Fruit fly (Drosophila melanogaster) whole organism, embryonic: Measurements from ENCODE around the gene mora.

ENCODE experiments used
- ATbp ChIP-seq: fragments of 200-800 bp; sonication (Bioruptor generic); optimal IDR thresholded peaks from 2 replicates; lab custom pipeline; 2017; ENCODE audit warnings: missing biosample characterization, mild to moderate bottlenecking, missing genetic modification characterization, missing genetic modification reagents
- Aef1 ChIP-seq: fragments of 200-800 bp; sonication (Bioruptor generic); IDR thresholded peaks from 3 replicates; pipeline ENCODE4 v1.3.6; 2022; ENCODE audit warnings: missing biosample characterization, missing genetic modification characterization
- CG10321 ChIP-seq: fragments of 200-800 bp; sonication (Bioruptor generic); IDR thresholded peaks from 2 replicates; pipeline ENCODE4 v1.3.6; 2022; ENCODE audit warnings: missing biosample characterization, missing genetic modification characterization
- CG10543 ChIP-seq: fragments of 200-800 bp; sonication (Bioruptor generic); optimal IDR thresholded peaks from 3 replicates; lab custom pipeline; 2017; ENCODE audit warnings: missing biosample characterization, mild to moderate bottlenecking, missing genetic modification characterization, moderate library complexity
- CG11085 ChIP-seq: fragments of 200-800 bp; sonication (Bioruptor generic); IDR thresholded peaks from 2 replicates; pipeline ENCODE4 v1.3.6; 2022; ENCODE audit warnings: missing biosample characterization, missing genetic modification characterization
- CG11247 ChIP-seq: fragments of 200-800 bp; sonication (Bioruptor generic); IDR thresholded peaks from 2 replicates; pipeline ENCODE4 v1.3.6; 2022; ENCODE audit warnings: missing biosample characterization, missing genetic modification characterization
- CG12104 ChIP-seq: fragments of 200-800 bp; sonication (Bioruptor generic); optimal IDR thresholded peaks from 3 replicates; lab custom pipeline; 2016; ENCODE audit warnings: missing biosample characterization, missing genetic modification characterization
- CG12155 ChIP-seq: fragments of 200-800 bp; sonication (Bioruptor generic); optimal IDR thresholded peaks from 3 replicates; lab custom pipeline; 2016; ENCODE audit warnings: missing biosample characterization, missing genetic modification characterization
- CG12391 ChIP-seq: fragments of 200-800 bp; sonication (Bioruptor generic); optimal IDR thresholded peaks from 3 replicates; lab custom pipeline; 2018; ENCODE audit warnings: missing biosample characterization, mild to moderate bottlenecking, missing genetic modification characterization, moderate library complexity
- CG13624 ChIP-seq: fragments of 200-800 bp; sonication (Bioruptor generic); optimal IDR thresholded peaks from 2 replicates; lab custom pipeline; 2016; ENCODE audit warnings: missing biosample characterization, missing genetic modification characterization
- CG14014 ChIP-seq: fragments of 200-800 bp; sonication (Bioruptor generic); IDR thresholded peaks from 2 replicates; pipeline ENCODE4 v1.3.6; 2022; ENCODE audit warnings: missing biosample characterization, missing genetic modification characterization
- CG1647 ChIP-seq: fragments of 200-800 bp; sonication (Bioruptor generic); optimal IDR thresholded peaks from 3 replicates; lab custom pipeline; 2016; ENCODE audit warnings: missing biosample characterization, missing genetic modification characterization
- CG2116 ChIP-seq: fragments of 200-800 bp; sonication (Bioruptor generic); optimal IDR thresholded peaks from 3 replicates; lab custom pipeline; 2018; ENCODE audit warnings: missing biosample characterization, mild to moderate bottlenecking, missing genetic modification characterization
- CG3407 ChIP-seq: fragments of 200-800 bp; sonication (Bioruptor generic); optimal IDR thresholded peaks from 2 replicates; lab custom pipeline; 2018; ENCODE audit warnings: missing biosample characterization, mild to moderate bottlenecking, missing genetic modification characterization
- CG42726 ChIP-seq: fragments of 200-800 bp; sonication (Bioruptor generic); IDR thresholded peaks from 2 replicates; pipeline ENCODE4 v1.3.6; 2022; ENCODE audit warnings: missing biosample characterization, missing genetic modification characterization; ENCODE audit not compliant: partially characterized antibody
- CG4730 ChIP-seq: fragments of 200-800 bp; sonication (Bioruptor generic); IDR thresholded peaks from 2 replicates; pipeline ENCODE4 v1.3.6; 2022; ENCODE audit warnings: missing biosample characterization, missing genetic modification characterization
- CG7963 ChIP-seq: fragments of 200-800 bp; sonication (Bioruptor generic); IDR thresholded peaks from 3 replicates; pipeline ENCODE4 v1.3.6; 2022; ENCODE audit warnings: missing biosample characterization, missing genetic modification characterization; ENCODE audit not compliant: partially characterized antibody
- CG8388 ChIP-seq: fragments of 200-800 bp; sonication (Bioruptor generic); optimal IDR thresholded peaks from 2 replicates; lab custom pipeline; 2019; ENCODE audit warnings: missing biosample characterization, mild to moderate bottlenecking, missing genetic modification characterization, moderate library complexity
- CG9876 ChIP-seq: fragments of 200-800 bp; sonication (Bioruptor generic); optimal IDR thresholded peaks from 2 replicates; lab custom pipeline; 2016; ENCODE audit warnings: missing biosample characterization, missing genetic modification characterization
- Eip74EF ChIP-seq, 2 experiments: fragments of 200-800 bp in 1 of 2; fragments of >200 bp in 1 of 2; sonication (Bioruptor generic) in 1 of 2; optimal IDR thresholded peaks; 2 replicates each; lab custom pipeline; 2017 to 2019; ENCODE audit warnings: missing biosample characterization in 2 of 2, missing genetic modification characterization in 2 of 2, mild to moderate bottlenecking in 1 of 2, moderate library complexity in 1 of 2
- Ets65A ChIP-seq: fragments of 200-800 bp; sonication (Bioruptor generic); peaks from one replicate; lab custom pipeline; 2016; ENCODE audit warnings: missing biosample characterization, missing genetic modification characterization
- HLHmδ ChIP-seq: fragments of 200-800 bp; sonication (Bioruptor generic); optimal IDR thresholded peaks from 2 replicates; lab custom pipeline; 2018; ENCODE audit warnings: missing biosample characterization, mild to moderate bottlenecking, missing genetic modification characterization, moderate library complexity
- MTF-1 ChIP-seq: fragments of 200-800 bp; sonication (Bioruptor generic); optimal IDR thresholded peaks from 2 replicates; lab custom pipeline; 2018; ENCODE audit warnings: missing biosample characterization, mild to moderate bottlenecking, missing genetic modification characterization, borderline replicate concordance
- NC2α ChIP-seq: fragments of 200-800 bp; sonication (Bioruptor generic); optimal IDR thresholded peaks from 2 replicates; lab custom pipeline; 2016; ENCODE audit warnings: missing biosample characterization, missing genetic modification characterization
- Stat92E ChIP-seq, 3 experiments: fragments of >200 bp in 2 of 3; fragments of 200-800 bp in 1 of 3; sonication (Bioruptor generic) in 1 of 3; optimal IDR thresholded peaks; 2 replicates each; lab custom pipeline; 2017 to 2019; ENCODE audit warnings: missing biosample characterization in 3 of 3, missing genetic modification characterization in 3 of 3, mild to moderate bottlenecking in 1 of 3, moderate library complexity in 1 of 3
- Usf ChIP-seq: fragments of 200-800 bp; sonication (Bioruptor generic); optimal IDR thresholded peaks from 2 replicates; lab custom pipeline; 2017; ENCODE audit warnings: missing genotype, missing biosample characterization, missing genetic modification characterization
- amos ChIP-seq: fragments of 200-800 bp; sonication (Bioruptor generic); IDR thresholded peaks from 2 replicates; pipeline ENCODE4 v1.3.6; 2022; ENCODE audit warnings: missing biosample characterization, missing genetic modification characterization; ENCODE audit not compliant: partially characterized antibody
- bowl ChIP-seq: fragments of 200-800 bp; sonication (Bioruptor generic); IDR thresholded peaks from 2 replicates; pipeline ENCODE4 v1.3.6; 2022; ENCODE audit warnings: missing biosample characterization, missing genetic modification characterization
- danr ChIP-seq: fragments of 200-800 bp; sonication (Bioruptor generic); IDR thresholded peaks from 2 replicates; pipeline ENCODE4 v1.3.6; 2022; ENCODE audit warnings: missing biosample characterization, missing genetic modification characterization
- ems ChIP-seq: fragments of 200-800 bp; sonication (Bioruptor generic); optimal IDR thresholded peaks from 3 replicates; lab custom pipeline; 2016; ENCODE audit warnings: missing biosample characterization, missing genetic modification characterization
- ewg ChIP-seq: fragments of 200-800 bp; sonication (Bioruptor generic); optimal IDR thresholded peaks from 3 replicates; lab custom pipeline; 2017; ENCODE audit warnings: mild to moderate bottlenecking, missing biosample characterization, missing genetic modification reagents, missing genetic modification characterization
- fd3F ChIP-seq: fragments of 200-800 bp; sonication (Bioruptor generic); optimal IDR thresholded peaks from 2 replicates; lab custom pipeline; 2018; ENCODE audit warnings: missing biosample characterization, mild to moderate bottlenecking, missing genetic modification characterization, moderate library complexity
- gfzf ChIP-seq: fragments of 200-800 bp; sonication (Bioruptor generic); optimal IDR thresholded peaks from 2 replicates; lab custom pipeline; 2016; ENCODE audit warnings: missing biosample characterization, mild to moderate bottlenecking, missing genetic modification characterization, moderate library complexity
- h ChIP-seq: fragments of >200 bp; optimal IDR thresholded peaks from 2 replicates; lab custom pipeline; 2017
- hb ChIP-seq: fragments of 200-800 bp; sonication (Bioruptor generic); IDR thresholded peaks from 3 replicates; pipeline ENCODE4 v1.3.6; 2022; ENCODE audit warnings: missing biosample characterization, missing genetic modification characterization; ENCODE audit not compliant: partially characterized antibody
- her ChIP-seq: fragments of 200-800 bp; sonication (Bioruptor generic); optimal IDR thresholded peaks from 2 replicates; lab custom pipeline; 2016; ENCODE audit warnings: missing biosample characterization, missing genetic modification characterization
- hkb ChIP-seq, 2 experiments: fragments of 200-800 bp in 1 of 2; fragments of >200 bp in 1 of 2; sonication (Bioruptor generic) in 1 of 2; IDR thresholded peaks in 1 of 2; optimal IDR thresholded peaks in 1 of 2; 2 replicates each; pipeline versions ENCODE4 v1.3.6 to Lab custom; 2017 to 2022; ENCODE audit warnings: missing biosample characterization in 1 of 2, missing genetic modification characterization in 1 of 2
- lola ChIP-seq, 3 experiments: fragments of >200 bp in 2 of 3; fragments of 200-800 bp in 1 of 3; sonication (Bioruptor generic) in 1 of 3; optimal IDR thresholded peaks; 2 replicates each; lab custom pipeline; 2017 to 2019; ENCODE audit warnings: missing biosample characterization in 3 of 3, missing genetic modification characterization in 3 of 3, mild to moderate bottlenecking in 1 of 3, moderate library complexity in 1 of 3
- nom ChIP-seq: fragments of 200-800 bp; sonication (Bioruptor generic); optimal IDR thresholded peaks from 2 replicates; lab custom pipeline; 2017; ENCODE audit warnings: missing biosample characterization, missing genetic modification characterization, mild to moderate bottlenecking, moderate library complexity, missing genetic modification reagents
- onecut ChIP-seq: fragments of 200-800 bp; sonication (Bioruptor generic); IDR thresholded peaks from 2 replicates; pipeline ENCODE4 v1.3.6; 2022; ENCODE audit warnings: missing biosample characterization, missing genetic modification characterization
- otp ChIP-seq: fragments of 200-800 bp; sonication (Bioruptor generic); IDR thresholded peaks from 3 replicates; pipeline ENCODE4, ENCODE4 v1.3.6; 2022; ENCODE audit warnings: missing biosample characterization, missing genetic modification characterization
- pros ChIP-seq: fragments of 200-800 bp; sonication (Bioruptor generic); optimal IDR thresholded peaks from 3 replicates; lab custom pipeline; 2019; ENCODE audit warnings: missing biosample characterization, mild to moderate bottlenecking, missing genetic modification characterization, moderate library complexity
- pum ChIP-seq: fragments of 200-800 bp; sonication (Bioruptor generic); optimal IDR thresholded peaks from 2 replicates; lab custom pipeline; 2016; ENCODE audit warnings: missing biosample characterization, missing genetic modification characterization
- sens ChIP-seq: fragments of 200-800 bp; sonication (Bioruptor generic); peaks from one replicate; lab custom pipeline; 2016; ENCODE audit warnings: missing biosample characterization, missing genetic modification characterization
- ssp ChIP-seq: fragments of 200-800 bp; sonication (Bioruptor generic); IDR thresholded peaks from 2 replicates; pipeline ENCODE4 v1.3.6; 2022; ENCODE audit warnings: missing biosample characterization, missing genetic modification characterization
- stwl ChIP-seq: fragments of 200-800 bp; sonication (Bioruptor generic); optimal IDR thresholded peaks from 3 replicates; lab custom pipeline; 2018; ENCODE audit warnings: missing biosample characterization, mild to moderate bottlenecking, missing genetic modification characterization, moderate library complexity
- tin ChIP-seq: fragments of 200-800 bp; sonication (Bioruptor generic); optimal IDR thresholded peaks from 3 replicates; lab custom pipeline; 2016; ENCODE audit warnings: missing biosample characterization, missing genetic modification characterization
- vnd ChIP-seq: fragments of 200-800 bp; sonication (Bioruptor generic); IDR thresholded peaks from 3 replicates; pipeline ENCODE4 v1.3.6; 2022; ENCODE audit warnings: missing biosample characterization, missing genetic modification characterization; ENCODE audit not compliant: partially characterized antibody
- wek ChIP-seq: fragments of 200-800 bp; sonication (Bioruptor generic); optimal IDR thresholded peaks from 3 replicates; lab custom pipeline; 2018; ENCODE audit warnings: missing biosample characterization, mild to moderate bottlenecking, missing genetic modification characterization, moderate library complexity

mora gene

DNA sequence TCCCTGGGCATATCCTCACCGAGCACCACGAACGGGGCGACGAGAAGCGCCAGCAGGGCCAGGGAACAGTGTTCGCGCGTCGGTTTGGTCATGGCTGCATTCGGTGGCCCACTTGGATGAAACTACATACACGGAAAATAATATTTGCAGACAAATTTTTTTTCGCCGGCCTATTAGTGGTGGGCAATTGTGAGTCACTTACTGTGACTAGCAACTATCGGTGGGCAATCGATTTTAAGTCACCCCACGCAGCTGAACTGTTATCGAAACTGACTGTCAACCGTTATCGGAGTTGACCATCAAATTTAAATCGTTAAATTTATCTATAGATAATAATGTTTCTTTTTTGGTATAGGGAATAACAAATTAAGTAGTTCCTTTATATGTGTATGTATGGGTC is 16.8 kb upstream of the mora start, which contains the start of gene CG5510 (continued):
- TF ChIP-seq wek (no peak), Aef1 (peak; percentile 57; the same call in 2 of the 3 replicates), pros (GFP tag; lab: Kevin White, UChicago) (no peak), lola (GFP tag; optimal IDR thresholded peaks at IDR 0.05; lab: Kevin White, UChicago) (peak in 1 of 3 experiments; percentile 8), CG10321 (GFP tag; lab: Robert Waterston, UW) (no peak), stwl (tag; lab: Kevin White, UChicago) (peak; percentile 89), Eip74EF (GFP tag; optimal IDR thresholded peaks at IDR 0.05; lab: Kevin White, UChicago) (no peak), otp (GFP tag; lab: Robert Waterston, UW) (no peak), CG12155 (peak; percentile 28), fd3F (GFP tag; lab: Kevin White, UChicago) (peak; percentile 1), tin (GFP tag; lab: Kevin White, UChicago) (peak; percentile 66), h (lab: Kevin White, UChicago) (no peak), danr (no peak), CG12391 (peak; percentile 45), Ets65A (GFP tag; lab: Kevin White, UChicago) (peak; percentile 96), vnd (peak; percentile 97), CG9876 (GFP tag; lab: Kevin White, UChicago) (peak; percentile 3), her (peak; percentile 26), MTF-1 (GFP tag; lab: Kevin White, UChicago) (no peak), CG12104 (GFP tag; lab: Kevin White, UChicago) (no peak), CG1647 (GFP tag; lab: Kevin White, UChicago) (no peak), gfzf (peak; percentile 43), CG8388 (peak; percentile 28), CG10543 (GFP tag; lab: Kevin White, UChicago) (peak; percentile 34), sens (peak; percentile 90), CG14014 (GFP tag; lab: Robert Waterston, UW) (peak; percentile 33; the same call in 1 of the 2 replicates), Stat92E (GFP tag; optimal IDR thresholded peaks at IDR 0.05; lab: Kevin White, UChicago) (peak in 1 of 3 experiments; percentile 42), ssp (peak; percentile 24; the same call in 1 of the 2 replicates), onecut (GFP tag; lab: Robert Waterston, UW) (peak; percentile 39; the same call in 1 of the 2 replicates), CG3407 (GFP tag; lab: Kevin White, UChicago) (no peak), CG42726 (GFP tag; lab: Robert Waterston, UW) (peak; percentile 96), CG4730 (no peak), CG11247 (GFP tag; lab: Robert Waterston, UW) (peak; percentile 63; the same call in 1 of the 2 replicates), CG2116 (peak; percentile 94), HLHmδ (GFP tag; lab: Kevin White, UChicago) (no peak), ems (GFP tag; lab: Kevin White, UChicago) (peak; percentile 71), nom (GFP tag; lab: Kevin White, UChicago) (no peak), hb (GFP tag; lab: Robert Waterston, UW) (peak; percentile 96), NC2α (GFP tag; lab: Kevin White, UChicago) (no peak), hkb (optimal IDR thresholded peaks at IDR 0.05; lab: Kevin White, UChicago) (no peak), hkb (GFP tag; IDR thresholded peaks at IDR 0.05; lab: Robert Waterston, UW) (no peak), ewg (GFP tag; lab: Kevin White, UChicago) (peak; percentile 27), CG13624 (peak; percentile 80), amos (GFP tag; lab: Robert Waterston, UW) (peak; percentile 98), CG11085 (no peak; the same call in 1 of the 2 replicates), Usf (no peak), pum (peak; percentile 52), ATbp (no peak), bowl (no peak), CG7963 (peak; percentile 98)
